Worm (Caenorhabditis elegans): Measurements from ENCODE around the gene C24H10.3.

Gene C24H10.3

DNA sequence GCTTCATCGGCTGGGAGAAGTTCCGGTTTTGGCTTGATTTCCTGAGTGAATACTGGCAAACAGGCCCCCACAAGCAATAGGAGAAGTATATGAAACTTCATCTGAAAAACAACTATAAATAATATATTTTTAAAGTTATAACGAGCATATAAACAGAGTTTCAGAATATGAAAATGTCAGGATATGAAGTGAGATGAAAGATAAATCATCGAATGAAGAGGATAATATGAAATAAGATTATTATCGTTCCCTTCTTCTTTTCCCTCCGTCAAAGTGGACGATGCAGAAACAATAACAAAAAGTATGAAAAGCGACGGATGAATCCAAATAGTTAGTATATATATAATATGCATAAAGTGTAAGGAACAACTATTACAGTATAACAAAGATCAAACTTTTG lies 36.1 kb downstream of the C24H10.3 start, which contains the start of gene acn-1:
Gene acn-1 (minus strand): TSS at position 101 of the 400 bp plus-strand sequence.
- TF ChIP-seq unc-62 (GFP tag; optimal IDR thresholded peaks at IDR 0.05 in 1 of 2) (peak in 1 of 2 experiments; percentile 37), unc-62 (tag; optimal IDR thresholded peaks at IDR 0.05) (no peak), F26F4.8 (GFP tag; conservative IDR thresholded peaks at IDR 0.05) (no peak)

DNA sequence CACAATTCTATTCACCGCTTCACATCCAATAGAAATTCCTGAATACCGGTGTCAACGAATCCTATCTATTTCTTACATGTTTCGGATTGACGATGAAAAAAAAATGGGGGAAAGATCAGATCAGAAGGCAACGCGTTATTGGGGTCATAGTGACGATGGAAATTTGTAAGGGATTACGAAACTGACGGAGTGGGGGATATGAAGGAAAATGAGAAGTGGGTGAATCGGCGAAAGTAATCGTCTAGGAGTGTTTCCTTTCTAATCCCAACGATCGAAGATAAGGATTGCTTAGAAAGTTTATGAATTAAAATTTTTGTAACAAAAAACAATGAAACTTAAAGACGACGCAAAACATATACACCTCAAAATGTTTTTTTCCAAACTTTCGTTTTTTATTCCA lies 38.1 kb downstream of the C24H10.3 start:
- TF ChIP-seq aha-1 (tag) (peak; percentile 66), nhr-11 (tag; optimal IDR thresholded peaks at IDR 0.05) (no peak)

DNA sequence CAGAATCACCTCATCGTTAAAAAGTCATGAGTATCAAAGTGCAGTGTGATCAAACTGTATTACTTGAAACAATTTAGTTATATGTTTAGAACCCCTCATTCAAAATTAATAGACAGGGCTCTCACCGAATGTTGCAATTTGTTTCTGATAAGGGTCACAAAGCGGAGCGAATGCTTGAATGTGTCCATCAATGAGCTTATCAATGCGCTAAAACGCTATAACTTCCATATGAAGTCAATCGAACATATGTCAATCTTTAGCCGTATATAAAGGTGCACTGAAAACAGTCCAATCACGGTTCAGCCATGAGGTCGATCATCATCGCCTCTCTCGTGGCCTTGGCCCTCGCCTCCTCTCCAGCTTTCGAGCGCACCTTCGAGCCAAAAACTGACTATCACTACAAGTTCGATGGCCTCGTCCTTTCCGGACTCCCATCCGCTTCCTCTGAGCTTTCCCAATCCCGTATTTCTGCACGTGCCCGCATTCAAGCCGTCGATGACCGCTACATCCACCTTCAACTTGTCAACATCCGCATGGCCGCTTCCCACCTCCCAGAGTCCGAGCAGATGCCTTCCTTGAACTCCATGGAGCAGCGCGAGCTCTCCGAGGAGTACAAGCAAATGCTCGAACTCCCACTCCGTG lies 40.0 kb downstream of the C24H10.3 start, which contains the start of gene vit-2:
Gene vit-2 (plus strand): TSS at position 305 of the 642 bp plus-strand sequence.
- TF ChIP-seq pha-4 (GFP tag; IDR thresholded peaks at IDR 0.05) (0 out of 2 replicates have a peak, but pooled peaks have one; percentile 24), pha-4 (tag; optimal IDR thresholded peaks at IDR 0.05) (no peak), ctbp-1 (GFP tag; IDR thresholded peaks at IDR 0.05) (no peak), madf-5 (GFP tag; IDR thresholded peaks at IDR 0.05) (0 out of 4 replicates have a peak, but pooled peaks of 1 of the 2 experiments have one; percentile 38), Y48G9A.11 (GFP tag; IDR thresholded peaks at IDR 0.05) (no peak), mxl-2 (GFP tag; conservative IDR thresholded peaks at IDR 0.05) (peak; percentile 63; the same call in 1 of the 2 replicates), egl-27 (tag; optimal IDR thresholded peaks at IDR 0.05) (no peak), zip-2 (tag; optimal IDR thresholded peaks at IDR 0.05) (no peak), zfp-3 (GFP tag; conservative IDR thresholded peaks at IDR 0.05) (0 out of 2 replicates have a peak, but pooled peaks have one; percentile 45), D1046.2 (GFP tag; IDR thresholded peaks at IDR 0.05) (peak; percentile 66; the same call in 1 of the 2 replicates), set-16 (GFP tag; IDR thresholded peaks at IDR 0.05) (peak; percentile 91), tra-1 (GFP tag; IDR thresholded peaks at IDR 0.05) (peak; percentile 80), unc-39 (tag; optimal IDR thresholded peaks at IDR 0.05) (no peak), php-3 (GFP tag; IDR thresholded peaks at IDR 0.05) (peak; percentile 50; the same call in 1 of the 2 replicates), nhr-102 (tag; optimal IDR thresholded peaks at IDR 0.05) (no peak), skn-1 (tag; optimal IDR thresholded peaks at IDR 0.05) (no peak), egl-43 (GFP tag; IDR thresholded peaks at IDR 0.05) (0 out of 2 replicates have a peak, but pooled peaks have one; percentile 26), hlh-11 (tag; optimal IDR thresholded peaks at IDR 0.05) (peak; percentile 36), mdt-29 (GFP tag; IDR thresholded peaks at IDR 0.05) (peak; percentile 81), lin-1 (GFP tag; IDR thresholded peaks at IDR 0.05) (no peak), dve-1 (tag; optimal IDR thresholded peaks at IDR 0.05; ENCODE audit: insufficient read depth) (peak; percentile 66), daf-16 (GFP tag; optimal IDR thresholded peaks at IDR 0.05) (peak in 1 of 2 experiments; percentile 57), daf-16 (tag; optimal IDR thresholded peaks at IDR 0.05) (no peak), rbr-2 (tag; optimal IDR thresholded peaks at IDR 0.05) (no peak), snpc-1.2 (GFP tag; IDR thresholded peaks at IDR 0.05) (peak; percentile 38; the same call in 1 of the 2 replicates), Y75B8A.6 (GFP tag; IDR thresholded peaks at IDR 0.05) (0 out of 2 replicates have a peak, but pooled peaks have one; percentile 42), madf-9 (GFP tag; conservative IDR thresholded peaks at IDR 0.05) (peak; percentile 26; the same call in 1 of the 2 replicates), hlh-30 (tag; optimal IDR thresholded peaks at IDR 0.05; ENCODE audit: insufficient read depth) (no peak), dmd-6 (GFP tag; IDR thresholded peaks at IDR 0.05) (peak; percentile 88), T20F7.1 (GFP tag; optimal IDR thresholded peaks at IDR 0.05) (peak; percentile 30)

DNA sequence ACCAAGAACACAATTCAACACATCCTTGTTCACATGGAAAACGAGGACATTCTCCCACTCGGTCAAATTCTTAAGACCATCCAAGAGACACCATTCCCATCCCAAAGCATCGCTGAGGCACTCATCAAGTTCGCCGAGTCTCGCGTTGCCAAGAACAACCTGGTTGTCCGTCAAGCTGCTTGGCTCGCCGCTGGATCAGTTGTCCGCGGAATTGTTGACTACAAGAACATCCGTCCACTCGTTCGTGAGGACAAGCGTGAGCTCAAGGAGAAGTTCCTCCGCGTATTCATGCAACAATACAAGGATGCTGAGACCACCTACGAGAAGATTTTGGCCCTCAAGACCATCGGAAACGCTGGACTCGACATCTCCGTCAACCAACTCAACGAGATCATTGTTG lies 41.5 kb downstream of the C24H10.3 start:
- TF ChIP-seq Y5F2A.4 (GFP tag; optimal IDR thresholded peaks at IDR 0.05) (no peak), mxl-2 (GFP tag; conservative IDR thresholded peaks at IDR 0.05) (no peak), nhr-76 (tag; optimal IDR thresholded peaks at IDR 0.05) (no peak), zfp-3 (GFP tag; conservative IDR thresholded peaks at IDR 0.05) (peak; percentile 64; the same call in 1 of the 2 replicates), mdl-1 (tag; optimal IDR thresholded peaks at IDR 0.05) (no peak)
